Worm (Caenorhabditis elegans) whole organism, L2 larva: Measurements from ENCODE around the gene ZC53.22.
A peak's percentile ranks its signal among the peaks of the same experiment; 100 is the strongest.

ENCODE experiments used
- C34F6.9 ChIP-seq: fragments of 150-350 bp; optimal IDR thresholded peaks from 2 replicates; lab custom pipeline; 2014; ENCODE audit warnings: missing biosample characterization, missing genetic modification characterization
- F13H6.1 ChIP-seq: sonication (generic microtip); optimal IDR thresholded peaks from 2 replicates; lab custom pipeline; 2016; ENCODE audit warnings: missing genetic modification characterization, missing compliant biosample characterization
- R02D3.7 ChIP-seq: fragments of 150-350 bp; optimal IDR thresholded peaks from 2 replicates; lab custom pipeline; 2014; ENCODE audit warnings: missing biosample characterization, missing genetic modification characterization
- Y55F3AM.14 ChIP-seq: fragments of 200-800 bp; sonication (Bioruptor generic); optimal IDR thresholded peaks from 2 replicates; lab custom pipeline; 2018; ENCODE audit warnings: mild to moderate bottlenecking, missing genetic modification characterization, missing compliant biosample characterization
- ZK546.5 ChIP-seq: sonication (generic microtip); optimal IDR thresholded peaks from 2 replicates; lab custom pipeline; 2017; ENCODE audit warnings: missing biosample characterization, missing genetic modification characterization
- alr-1 ChIP-seq: fragments of 150-350 bp; optimal IDR thresholded peaks from 2 replicates; lab custom pipeline; 2014; ENCODE audit warnings: missing biosample characterization, missing genetic modification characterization
- aly-2 ChIP-seq: fragments of 150-350 bp; optimal IDR thresholded peaks from 2 replicates; lab custom pipeline; 2014; ENCODE audit warnings: missing biosample characterization, missing genetic modification characterization
- ama-1 ChIP-seq: fragments of 150-350 bp; optimal IDR thresholded peaks from 2 replicates; lab custom pipeline; 2018; ENCODE audit warnings: inconsistent platforms
- blmp-1 ChIP-seq: sonication (generic microtip); optimal IDR thresholded peaks from 2 replicates; lab custom pipeline; 2017; ENCODE audit warnings: missing genetic modification characterization, mild to moderate bottlenecking, missing compliant biosample characterization, antibody characterized with exemption, moderate library complexity; ENCODE audit not compliant: insufficient read depth
- ceh-16 ChIP-seq: fragments of 150-350 bp; optimal IDR thresholded peaks from 2 replicates; lab custom pipeline; 2014; ENCODE audit warnings: missing biosample characterization, missing genetic modification characterization
- ceh-82 ChIP-seq: fragments of 150-350 bp; optimal IDR thresholded peaks from 2 replicates; lab custom pipeline; 2014; ENCODE audit warnings: missing biosample characterization, missing genetic modification characterization
- crh-2 ChIP-seq: sonication (generic microtip); optimal IDR thresholded peaks from 2 replicates; lab custom pipeline; 2017; ENCODE audit warnings: missing biosample characterization, missing genetic modification characterization
- dmd-4 ChIP-seq: sonication (generic microtip); optimal IDR thresholded peaks from 2 replicates; lab custom pipeline; 2017; ENCODE audit warnings: missing biosample characterization, missing genetic modification characterization
- egl-27 ChIP-seq: sonication (generic microtip); optimal IDR thresholded peaks from 3 replicates; lab custom pipeline; 2017; ENCODE audit warnings: missing biosample characterization, missing genetic modification reagents, missing genetic modification characterization
- elt-1 ChIP-seq: fragments of 150-350 bp; optimal IDR thresholded peaks from 2 replicates; lab custom pipeline; 2014; ENCODE audit warnings: missing biosample characterization, missing genetic modification characterization
- elt-3 ChIP-seq: sonication (generic microtip); optimal IDR thresholded peaks from 2 replicates; lab custom pipeline; 2017; ENCODE audit warnings: missing biosample characterization, missing genetic modification characterization
- fos-1 ChIP-seq: fragments of 150-350 bp; optimal IDR thresholded peaks from 2 replicates; lab custom pipeline; 2014; ENCODE audit warnings: missing biosample characterization, missing genetic modification characterization
- gmeb-1 ChIP-seq: fragments of 150-350 bp; optimal IDR thresholded peaks from 2 replicates; lab custom pipeline; 2014; ENCODE audit warnings: missing biosample characterization, missing genetic modification characterization
- lin-11 ChIP-seq: fragments of 150-350 bp; sonication (generic microtip); optimal IDR thresholded peaks from 2 replicates; lab custom pipeline; 2014; ENCODE audit warnings: missing biosample characterization, missing genetic modification characterization, inconsistent platforms, mixed read lengths
- lin-13 ChIP-seq: fragments of 150-350 bp; optimal IDR thresholded peaks from 2 replicates; lab custom pipeline; 2014; ENCODE audit warnings: missing biosample characterization, missing genetic modification reagents, missing genetic modification characterization
- lin-39 ChIP-seq: fragments of 150-350 bp; optimal IDR thresholded peaks from 2 replicates; lab custom pipeline; 2014; ENCODE audit warnings: missing biosample characterization, missing genetic modification reagents, missing genetic modification characterization
- lsy-2 ChIP-seq, 2 experiments: fragments of 150-350 bp in 1 of 2; sonication (generic microtip) in 1 of 2; optimal IDR thresholded peaks; 2 replicates each; lab custom pipeline; 2014 to 2017; ENCODE audit warnings: missing biosample characterization in 2 of 2, missing genetic modification characterization in 2 of 2
- mab-5 ChIP-seq: fragments of 150-350 bp; optimal IDR thresholded peaks from 2 replicates; lab custom pipeline; 2014; ENCODE audit warnings: missing biosample characterization, missing genetic modification characterization
- mbf-1 ChIP-seq: sonication (generic microtip); optimal IDR thresholded peaks from 2 replicates; lab custom pipeline; 2017; ENCODE audit warnings: missing biosample characterization, missing genetic modification characterization
- mdl-1 ChIP-seq, 2 experiments: fragments of 150-350 bp in 1 of 2; sonication (generic microtip) in 1 of 2; optimal IDR thresholded peaks; 2 replicates each; lab custom pipeline; 2017; ENCODE audit warnings: missing biosample characterization in 2 of 2, missing genetic modification characterization in 2 of 2
- nhr-11 ChIP-seq: fragments of 150-350 bp; optimal IDR thresholded peaks from 2 replicates; lab custom pipeline; 2014; ENCODE audit warnings: missing biosample characterization, missing genetic modification characterization
- nhr-12 ChIP-seq: fragments of 150-350 bp; optimal IDR thresholded peaks from 2 replicates; lab custom pipeline; 2014; ENCODE audit warnings: missing biosample characterization, missing genetic modification characterization
- nhr-129 ChIP-seq: fragments of 150-350 bp; optimal IDR thresholded peaks from 2 replicates; lab custom pipeline; 2014; ENCODE audit warnings: missing biosample characterization, missing genetic modification characterization
- nhr-21 ChIP-seq: fragments of 150-350 bp; optimal IDR thresholded peaks from 2 replicates; lab custom pipeline; 2014; ENCODE audit warnings: missing biosample characterization, missing genetic modification characterization
- nhr-23 ChIP-seq: fragments of 150-350 bp; optimal IDR thresholded peaks from 2 replicates; lab custom pipeline; 2014; ENCODE audit warnings: missing biosample characterization, missing genetic modification reagents, missing genetic modification characterization
- nhr-237 ChIP-seq: fragments of 150-350 bp; optimal IDR thresholded peaks from 2 replicates; lab custom pipeline; 2014; ENCODE audit warnings: missing biosample characterization, missing genetic modification characterization
- nhr-25 ChIP-seq: fragments of 150-350 bp; sonication (generic microtip); optimal IDR thresholded peaks from 3 replicates; lab custom pipeline; 2014; ENCODE audit warnings: missing biosample characterization, missing genetic modification characterization
- nhr-6 ChIP-seq: fragments of 150-350 bp; optimal IDR thresholded peaks from 2 replicates; lab custom pipeline; 2014; ENCODE audit warnings: missing biosample characterization, missing genetic modification characterization
- nhr-77 ChIP-seq: fragments of 150-350 bp; optimal IDR thresholded peaks from 2 replicates; lab custom pipeline; 2014; ENCODE audit warnings: missing biosample characterization, missing genetic modification characterization
- peb-1 ChIP-seq: fragments of 150-350 bp; optimal IDR thresholded peaks from 2 replicates; lab custom pipeline; 2014; ENCODE audit warnings: missing biosample characterization, missing genetic modification characterization
- sem-4 ChIP-seq: fragments of 150-350 bp; optimal IDR thresholded peaks from 2 replicates; lab custom pipeline; 2014; ENCODE audit warnings: missing biosample characterization, missing genetic modification reagents, missing genetic modification characterization
- skn-1 ChIP-seq: sonication (generic microtip); optimal IDR thresholded peaks from 2 replicates; lab custom pipeline; 2017; ENCODE audit warnings: missing biosample characterization, missing genetic modification characterization
- sma-3 ChIP-seq: sonication (generic microtip); optimal IDR thresholded peaks from 2 replicates; lab custom pipeline; 2016; ENCODE audit warnings: missing genetic modification reagents, missing genetic modification characterization, missing compliant biosample characterization
- sma-9 ChIP-seq, 2 experiments: fragments of 150-350 bp in 1 of 2; sonication (generic microtip) in 1 of 2; optimal IDR thresholded peaks; 2 replicates each; lab custom pipeline; 2014 to 2016; ENCODE audit warnings: missing genetic modification characterization in 2 of 2, mild to moderate bottlenecking in 1 of 2, missing biosample characterization in 1 of 2, missing compliant biosample characterization in 1 of 2, missing genetic modification reagents in 1 of 2, moderate library complexity in 1 of 2
- snpc-4 ChIP-seq: fragments of 150-350 bp; optimal IDR thresholded peaks from 2 replicates; lab custom pipeline; 2014; ENCODE audit warnings: missing biosample characterization, missing genetic modification characterization
- unc-39 ChIP-seq: fragments of 150-350 bp; optimal IDR thresholded peaks from 2 replicates; lab custom pipeline; 2014; ENCODE audit warnings: missing biosample characterization, missing genetic modification characterization
- unc-55 ChIP-seq: fragments of 150-350 bp; sonication (generic microtip); optimal IDR thresholded peaks from 3 replicates; lab custom pipeline; 2014; ENCODE audit warnings: missing biosample characterization, missing genetic modification reagents, missing genetic modification characterization
- unc-62 ChIP-seq: fragments of 150-350 bp; optimal IDR thresholded peaks from 2 replicates; lab custom pipeline; 2014; ENCODE audit warnings: missing biosample characterization, missing genetic modification reagents, missing genetic modification characterization
- zag-1 ChIP-seq: fragments of 150-350 bp; optimal IDR thresholded peaks from 2 replicates; lab custom pipeline; 2014; ENCODE audit warnings: missing biosample characterization, missing genetic modification characterization
- ztf-1 ChIP-seq: fragments of 200-800 bp; sonication (Bioruptor generic); conservative IDR thresholded peaks from 2 replicates; pipeline ENCODE4 v1.3.6; 2022; ENCODE audit warnings: missing genetic modification characterization, missing compliant biosample characterization
- ztf-11 ChIP-seq: sonication (generic microtip); optimal IDR thresholded peaks from 2 replicates; lab custom pipeline; 2017; ENCODE audit warnings: missing biosample characterization, missing genetic modification characterization
- ztf-4 ChIP-seq: fragments of 150-350 bp; optimal IDR thresholded peaks from 2 replicates; lab custom pipeline; 2014; ENCODE audit warnings: missing biosample characterization, missing genetic modification characterization

Gene ZC53.22

DNA sequence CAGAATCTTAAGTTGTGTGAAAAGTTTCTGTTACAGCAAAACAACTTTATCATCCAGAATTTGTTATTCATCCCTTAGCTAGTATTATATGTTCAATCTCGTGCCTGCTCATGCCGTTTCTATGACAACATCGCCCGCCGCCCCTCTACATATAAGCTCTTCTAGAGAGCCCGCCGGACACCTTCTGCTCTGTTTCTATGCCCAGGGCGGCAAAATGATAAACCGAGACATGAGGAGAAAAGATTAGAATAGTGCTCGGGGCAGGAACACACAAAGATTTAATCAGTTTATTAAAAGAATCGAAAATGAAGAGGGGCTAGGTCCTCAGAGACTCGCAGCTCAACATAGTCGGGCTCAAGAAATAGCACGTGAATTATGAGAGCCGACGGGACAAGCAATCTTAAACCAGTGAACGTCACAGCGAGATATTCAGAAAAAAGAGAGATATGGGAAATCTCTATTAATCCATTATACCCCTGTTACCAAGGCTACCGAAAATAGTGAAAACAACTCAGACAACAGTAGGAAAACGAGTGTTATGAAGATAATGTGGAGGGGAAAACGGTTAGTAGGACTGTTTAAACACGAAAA is 33.7 kb downstream of the ZC53.22 start:
- peak; percentile 80 for TF ChIP-seq lin-11
- TF ChIP-seq sma-9 (GFP tag; optimal IDR thresholded peaks at IDR 0.05; lab: Kevin White, UChicago): peak; percentile 24
- TF ChIP-seq sma-9 (tag; optimal IDR thresholded peaks at IDR 0.05; lab: Kevin White, UChicago): no peak
- no peak for TF ChIP-seq Y55F3AM.14 (GFP tag; lab: Kevin White, UChicago)
- TF ChIP-seq ceh-16 (tag; lab: Kevin White, UChicago): no peak
- no peak for TF ChIP-seq ztf-1 (GFP tag; lab: Robert Waterston, UW)
- no peak for TF ChIP-seq alr-1 (tag; lab: Kevin White, UChicago)
- no peak for TF ChIP-seq dmd-4
- TF ChIP-seq R02D3.7: no peak
- peak; percentile 43 for TF ChIP-seq C34F6.9 (tag; lab: Kevin White, UChicago)
- peak; percentile 5 for TF ChIP-seq fos-1
- TF ChIP-seq blmp-1 (tag; lab: Kevin White, UChicago): no peak
- peak; percentile 26 for TF ChIP-seq unc-55 (GFP tag; lab: Kevin White, UChicago)
- peak; percentile 60 for TF ChIP-seq gmeb-1 (tag; lab: Kevin White, UChicago)
- peak; percentile 35 for TF ChIP-seq F13H6.1 (tag; lab: Kevin White, UChicago)
- TF ChIP-seq lin-39 (tag; lab: Kevin White, UChicago): no peak
- peak; percentile 2 for TF ChIP-seq sem-4 (tag; lab: Kevin White, UChicago)
- TF ChIP-seq nhr-129 (tag; lab: Kevin White, UChicago): peak; percentile 72
- peak; percentile 21 for TF ChIP-seq ZK546.5 (tag; lab: Kevin White, UChicago)
- peak; percentile 30 for TF ChIP-seq mab-5 (tag; lab: Kevin White, UChicago)
- no peak for TF ChIP-seq ama-1
- TF ChIP-seq ztf-4: peak; percentile 35
- peak; percentile 71 for TF ChIP-seq nhr-21 (tag; lab: Kevin White, UChicago)
- peak; percentile 50 to 82 for TF ChIP-seq lsy-2 (tag; optimal IDR thresholded peaks at IDR 0.05; lab: Kevin White, UChicago)
- no peak for TF ChIP-seq peb-1
- peak; percentile 56 for TF ChIP-seq crh-2 (tag; lab: Kevin White, UChicago)
- TF ChIP-seq sma-3 (GFP tag; lab: Kevin White, UChicago): no peak
- no peak for TF ChIP-seq aly-2
- TF ChIP-seq nhr-237 (tag; lab: Kevin White, UChicago): peak; percentile 27
- TF ChIP-seq lin-13 (GFP tag; lab: Kevin White, UChicago): peak; percentile 57
- no peak for TF ChIP-seq skn-1

DNA sequence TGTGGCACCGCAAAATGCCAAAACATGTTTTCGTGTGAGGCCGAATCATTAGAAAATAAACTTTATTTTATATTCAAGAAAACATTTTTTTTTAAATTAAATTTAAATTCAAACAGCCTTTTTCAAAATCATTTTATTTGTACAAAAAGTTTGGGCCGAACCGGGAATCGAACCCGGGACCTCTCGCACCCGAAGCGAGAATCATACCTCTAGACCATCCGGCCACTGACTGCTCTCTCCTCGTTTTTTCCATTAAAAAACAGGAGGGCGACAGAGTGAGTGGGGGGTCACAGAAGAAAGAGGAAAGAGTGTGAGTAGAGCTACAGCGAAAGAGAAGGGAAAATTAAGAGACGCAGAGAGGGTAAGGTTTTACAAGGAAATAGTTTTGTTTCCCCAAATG is 41.5 kb downstream of the ZC53.22 start:
- TF ChIP-seq nhr-6 (tag; lab: Kevin White, UChicago): no peak
- peak; percentile 6 for TF ChIP-seq egl-27
- TF ChIP-seq sma-9 (GFP tag; optimal IDR thresholded peaks at IDR 0.05; lab: Kevin White, UChicago): peak; percentile 76
- TF ChIP-seq sma-9 (tag; optimal IDR thresholded peaks at IDR 0.05; lab: Kevin White, UChicago): no peak
- peak; percentile 33 for TF ChIP-seq nhr-21 (tag; lab: Kevin White, UChicago)
- peak; percentile 56 for TF ChIP-seq lin-13 (GFP tag; lab: Kevin White, UChicago)
- no peak for TF ChIP-seq nhr-23 (tag; lab: Kevin White, UChicago)
- no peak for TF ChIP-seq lin-39 (tag; lab: Kevin White, UChicago)
- TF ChIP-seq sem-4 (tag; lab: Kevin White, UChicago): no peak
- TF ChIP-seq aly-2: no peak
- peak in 1 of 2 experiments; percentile 21 for TF ChIP-seq mdl-1 (tag; optimal IDR thresholded peaks at IDR 0.05; lab: Kevin White, UChicago)
- no peak for TF ChIP-seq nhr-77 (tag; lab: Kevin White, UChicago)
- no peak for TF ChIP-seq unc-62 (GFP tag; lab: Kevin White, UChicago)
- TF ChIP-seq mbf-1: no peak
- TF ChIP-seq ama-1: no peak
- TF ChIP-seq gmeb-1 (tag; lab: Kevin White, UChicago): peak; percentile 58
- peak; percentile 36 for TF ChIP-seq crh-2 (tag; lab: Kevin White, UChicago)
- no peak for TF ChIP-seq alr-1 (tag; lab: Kevin White, UChicago)
- TF ChIP-seq dmd-4: no peak
- peak; percentile 14 for TF ChIP-seq Y55F3AM.14 (GFP tag; lab: Kevin White, UChicago)
- peak; percentile 50 to 79 for TF ChIP-seq lsy-2 (tag; optimal IDR thresholded peaks at IDR 0.05; lab: Kevin White, UChicago)
- TF ChIP-seq mab-5 (tag; lab: Kevin White, UChicago): no peak
- no peak for TF ChIP-seq nhr-25 (tag; lab: Kevin White, UChicago)
- TF ChIP-seq elt-3: no peak
- TF ChIP-seq R02D3.7: no peak
- TF ChIP-seq ceh-16 (tag; lab: Kevin White, UChicago): peak; percentile 49
- TF ChIP-seq nhr-12 (tag; lab: Kevin White, UChicago): no peak
- TF ChIP-seq nhr-11 (tag; lab: Kevin White, UChicago): no peak
- no peak for TF ChIP-seq ztf-11 (tag; lab: Kevin White, UChicago)
- peak; percentile 42 for TF ChIP-seq fos-1
- peak; percentile 74 for TF ChIP-seq nhr-129 (tag; lab: Kevin White, UChicago)
- TF ChIP-seq ztf-1 (GFP tag; lab: Robert Waterston, UW): no peak
- peak; percentile 38 for TF ChIP-seq C34F6.9 (tag; lab: Kevin White, UChicago)
- peak; percentile 5 for TF ChIP-seq ceh-82 (tag; lab: Kevin White, UChicago)
- peak; percentile 43 for TF ChIP-seq sma-3 (GFP tag; lab: Kevin White, UChicago)
- TF ChIP-seq unc-55 (GFP tag; lab: Kevin White, UChicago): peak; percentile 71
- TF ChIP-seq unc-39 (tag; lab: Kevin White, UChicago): no peak
- TF ChIP-seq elt-1 (tag; lab: Kevin White, UChicago): no peak
- TF ChIP-seq ztf-4: no peak
- no peak for TF ChIP-seq blmp-1 (tag; lab: Kevin White, UChicago)
- TF ChIP-seq peb-1: no peak
- peak; percentile 49 for TF ChIP-seq lin-11
- peak; percentile 32 for TF ChIP-seq snpc-4 (tag; lab: Kevin White, UChicago)
- no peak for TF ChIP-seq skn-1
- no peak for TF ChIP-seq zag-1 (tag; lab: Kevin White, UChicago)
